Worm (Caenorhabditis elegans) whole organism, midembryonic: ENCODE data around the gene fln-2.

Source experiments
- T22C8.4 ChIP-seq: fragments of 200-800 bp; sonication (Bioruptor generic); IDR thresholded peaks from 2 replicates; pipeline ENCODE4 v1.3.6; 2022; ENCODE audit warnings: missing genetic modification characterization, missing compliant biosample characterization
- flt-1 ChIP-seq: fragments of 200-800 bp; sonication (Bioruptor generic); IDR thresholded peaks from 2 replicates; pipeline ENCODE4 v1.3.6; 2022; ENCODE audit warnings: missing genetic modification characterization, missing compliant biosample characterization
- ztf-23 ChIP-seq: fragments of 200-800 bp; sonication (Bioruptor generic); IDR thresholded peaks from 2 replicates; pipeline ENCODE4 v1.3.6; 2022; ENCODE audit warnings: missing genetic modification reagents, missing genetic modification characterization, missing compliant biosample characterization

- TF ChIP-seq ztf-23 (peak; percentile 79), flt-1 (GFP tag; lab: Robert Waterston, UW) (peak; percentile 70; the same call in 1 of the 2 replicates), T22C8.4 (GFP tag; lab: Robert Waterston, UW) (peak; percentile 98)
These were observed 68.2 kb downstream of the fln-2 start for ce11 chrX:9465722-9466132.
